Fruit fly (Drosophila melanogaster) whole organism, embryonic: ENCODE measurements around the gene cac.

Source experiments
- ATbp ChIP-seq: fragments of 200-800 bp; sonication (Bioruptor generic); optimal IDR thresholded peaks from 2 replicates; lab custom pipeline; 2017; ENCODE audit warnings: missing biosample characterization, mild to moderate bottlenecking, missing genetic modification characterization, missing genetic modification reagents
- Antp ChIP-seq: fragments of 200-800 bp; sonication (Bioruptor generic); optimal IDR thresholded peaks from 3 replicates; lab custom pipeline; 2016; ENCODE audit warnings: missing biosample characterization, missing genetic modification characterization
- Bgb ChIP-seq: fragments of 200-800 bp; sonication (Bioruptor generic); IDR thresholded peaks from 2 replicates; pipeline ENCODE4 v1.3.6; 2022; ENCODE audit warnings: missing biosample characterization, missing genetic modification characterization; ENCODE audit not compliant: partially characterized antibody
- CG10267 ChIP-seq: fragments of 200-800 bp; sonication (Bioruptor generic); optimal IDR thresholded peaks from 2 replicates; lab custom pipeline; 2018; ENCODE audit warnings: missing biosample characterization, mild to moderate bottlenecking, missing genetic modification characterization, moderate library complexity
- CG10543 ChIP-seq: fragments of 200-800 bp; sonication (Bioruptor generic); optimal IDR thresholded peaks from 3 replicates; lab custom pipeline; 2017; ENCODE audit warnings: missing biosample characterization, mild to moderate bottlenecking, missing genetic modification characterization, moderate library complexity
- CG1233 ChIP-seq: fragments of 200-800 bp; sonication (Bioruptor generic); optimal IDR thresholded peaks from 4 replicates; lab custom pipeline; 2018; ENCODE audit warnings: missing biosample characterization, mild to moderate bottlenecking, missing genetic modification characterization
- CG12391 ChIP-seq: fragments of 200-800 bp; sonication (Bioruptor generic); optimal IDR thresholded peaks from 3 replicates; lab custom pipeline; 2018; ENCODE audit warnings: missing biosample characterization, mild to moderate bottlenecking, missing genetic modification characterization, moderate library complexity
- CG14050 ChIP-seq: fragments of 200-800 bp; sonication (Bioruptor generic); IDR thresholded peaks from 3 replicates; pipeline ENCODE4 v1.3.6; 2022; ENCODE audit warnings: missing biosample characterization, missing genetic modification characterization
- CG17186 ChIP-seq: fragments of 200-800 bp; sonication (Bioruptor generic); optimal IDR thresholded peaks from 3 replicates; lab custom pipeline; 2017; ENCODE audit warnings: missing biosample characterization, missing genetic modification reagents, missing genetic modification characterization
- CG17612 ChIP-seq: fragments of 200-800 bp; sonication (Bioruptor generic); IDR thresholded peaks from 2 replicates; pipeline ENCODE4 v1.3.6; 2022; ENCODE audit warnings: missing biosample characterization, missing genetic modification characterization
- CG31388 ChIP-seq: fragments of 200-800 bp; sonication (Bioruptor generic); optimal IDR thresholded peaks from 2 replicates; lab custom pipeline; 2016; ENCODE audit warnings: missing biosample characterization, missing genetic modification characterization
- CG31441 ChIP-seq: fragments of 200-800 bp; sonication (Bioruptor generic); IDR thresholded peaks from 2 replicates; pipeline ENCODE4 v1.3.6; 2022; ENCODE audit warnings: missing biosample characterization, missing genetic modification characterization
- CG3281 ChIP-seq: fragments of 200-800 bp; sonication (Bioruptor generic); optimal IDR thresholded peaks from 3 replicates; lab custom pipeline; 2017; ENCODE audit warnings: missing biosample characterization, mild to moderate bottlenecking, missing genetic modification characterization
- CG34376 ChIP-seq: fragments of 200-800 bp; sonication (Bioruptor generic); optimal IDR thresholded peaks from 2 replicates; lab custom pipeline; 2018; ENCODE audit warnings: missing biosample characterization, mild to moderate bottlenecking, missing genetic modification characterization
- CG3726 ChIP-seq: fragments of 200-800 bp; sonication (Bioruptor generic); IDR thresholded peaks from 3 replicates; pipeline ENCODE4, ENCODE4 v1.3.6; 2022; ENCODE audit warnings: missing biosample characterization, missing genetic modification characterization
- CG5245 ChIP-seq: fragments of 200-800 bp; sonication (Bioruptor generic); optimal IDR thresholded peaks from 3 replicates; lab custom pipeline; 2016; ENCODE audit warnings: missing biosample characterization, missing genetic modification characterization
- CG6175 ChIP-seq: fragments of 200-800 bp; sonication (Bioruptor generic); IDR thresholded peaks from 3 replicates; pipeline ENCODE4 v1.3.6; 2022; ENCODE audit warnings: missing biosample characterization, missing genetic modification characterization
- CG6689 ChIP-seq: fragments of 200-800 bp; sonication (Bioruptor generic); IDR thresholded peaks from 2 replicates; pipeline ENCODE4 v1.3.6; 2022; ENCODE audit warnings: missing biosample characterization, missing genetic modification characterization
- CG6791 ChIP-seq: fragments of 200-800 bp; sonication (Bioruptor generic); IDR thresholded peaks from 3 replicates; pipeline ENCODE4 v1.3.6; 2022; ENCODE audit warnings: missing biosample characterization, missing genetic modification characterization; ENCODE audit not compliant: partially characterized antibody
- CG7357 ChIP-seq: fragments of 200-800 bp; sonication (Bioruptor generic); IDR thresholded peaks from 3 replicates; pipeline ENCODE4 v1.3.6; 2022; ENCODE audit warnings: missing biosample characterization, missing genetic modification characterization
- CG7839 ChIP-seq: fragments of 200-800 bp; sonication (Bioruptor generic); optimal IDR thresholded peaks from 3 replicates; lab custom pipeline; 2018; ENCODE audit warnings: missing biosample characterization, mild to moderate bottlenecking, missing genetic modification characterization, moderate library complexity
- CG7963 ChIP-seq: fragments of 200-800 bp; sonication (Bioruptor generic); IDR thresholded peaks from 3 replicates; pipeline ENCODE4 v1.3.6; 2022; ENCODE audit warnings: missing biosample characterization, missing genetic modification characterization; ENCODE audit not compliant: partially characterized antibody
- Camta ChIP-seq: fragments of 200-800 bp; sonication (Bioruptor generic); optimal IDR thresholded peaks from 2 replicates; lab custom pipeline; 2016; ENCODE audit warnings: missing biosample characterization, missing genetic modification characterization
- Ets65A ChIP-seq: fragments of 200-800 bp; sonication (Bioruptor generic); peaks from one replicate; lab custom pipeline; 2016; ENCODE audit warnings: missing biosample characterization, missing genetic modification characterization
- Gsc ChIP-seq: fragments of 200-800 bp; sonication (Bioruptor generic); IDR thresholded peaks from 2 replicates; pipeline ENCODE4 v1.3.6; 2022; ENCODE audit warnings: missing biosample characterization, missing genetic modification characterization
- Mad ChIP-seq: fragments of 200-800 bp; sonication (Bioruptor generic); optimal IDR thresholded peaks from 2 replicates; lab custom pipeline; 2016; ENCODE audit warnings: missing biosample characterization, missing genetic modification characterization
- Med ChIP-seq: fragments of 200-800 bp; sonication (Bioruptor generic); peaks from one replicate; lab custom pipeline; 2016; ENCODE audit warnings: missing biosample characterization, missing genetic modification characterization, mild to moderate bottlenecking, inconsistent platforms, moderate library complexity
- Meics ChIP-seq: fragments of 200-800 bp; sonication (Bioruptor generic); optimal IDR thresholded peaks from 2 replicates; lab custom pipeline; 2017; ENCODE audit warnings: missing biosample characterization, mild to moderate bottlenecking, missing genetic modification characterization
- Mes4 ChIP-seq: fragments of 200-800 bp; sonication (Bioruptor generic); optimal IDR thresholded peaks from 2 replicates; lab custom pipeline; 2016; ENCODE audit warnings: missing biosample characterization, missing genetic modification characterization
- NFAT ChIP-seq: fragments of 200-800 bp; sonication (Bioruptor generic); IDR thresholded peaks from 2 replicates; pipeline ENCODE4 v1.3.6; 2022; ENCODE audit warnings: missing biosample characterization, missing genetic modification characterization
- YL-1 ChIP-seq: fragments of 200-800 bp; sonication (Bioruptor generic); optimal IDR thresholded peaks from 3 replicates; lab custom pipeline; 2017; ENCODE audit warnings: missing biosample characterization, mild to moderate bottlenecking, missing genetic modification characterization
- ash1 ChIP-seq: fragments of 200-800 bp; sonication (Bioruptor generic); optimal IDR thresholded peaks from 2 replicates; lab custom pipeline; 2018; ENCODE audit warnings: missing biosample characterization, mild to moderate bottlenecking, missing genetic modification characterization
- cato ChIP-seq: fragments of 200-800 bp; sonication (Bioruptor generic); optimal IDR thresholded peaks from 2 replicates; lab custom pipeline; 2016; ENCODE audit warnings: missing biosample characterization, missing genetic modification characterization, borderline replicate concordance
- cg ChIP-seq: fragments of 200-800 bp; sonication (Bioruptor generic); optimal IDR thresholded peaks from 3 replicates; lab custom pipeline; 2019; ENCODE audit warnings: missing biosample characterization, mild to moderate bottlenecking, missing genetic modification characterization, moderate library complexity
- en ChIP-seq: fragments of 200-800 bp; sonication (Bioruptor generic); optimal IDR thresholded peaks from 2 replicates; lab custom pipeline; 2016; ENCODE audit warnings: missing biosample characterization, missing genetic modification characterization
- fd96Cb ChIP-seq: fragments of 200-800 bp; sonication (Bioruptor generic); optimal IDR thresholded peaks from 2 replicates; lab custom pipeline; 2018; ENCODE audit warnings: missing biosample characterization, mild to moderate bottlenecking, missing genetic modification characterization, moderate library complexity
- fu2 ChIP-seq: fragments of 200-800 bp; sonication (Bioruptor generic); optimal IDR thresholded peaks from 2 replicates; lab custom pipeline; 2016; ENCODE audit warnings: missing biosample characterization, missing genetic modification characterization
- gcm ChIP-seq: fragments of 200-800 bp; sonication (Bioruptor generic); optimal IDR thresholded peaks from 2 replicates; lab custom pipeline; 2019; ENCODE audit warnings: missing biosample characterization, mild to moderate bottlenecking, missing genetic modification characterization, moderate library complexity
- gsb-n ChIP-seq: fragments of 200-800 bp; sonication (Bioruptor generic); optimal IDR thresholded peaks from 3 replicates; lab custom pipeline; 2018; ENCODE audit warnings: missing biosample characterization, mild to moderate bottlenecking, missing genetic modification characterization
- inv ChIP-seq: fragments of 200-800 bp; sonication (Bioruptor generic); IDR thresholded peaks from 2 replicates; pipeline ENCODE4 v1.3.6; 2022; ENCODE audit warnings: missing biosample characterization, missing genetic modification characterization; ENCODE audit not compliant: partially characterized antibody
- nom ChIP-seq: fragments of 200-800 bp; sonication (Bioruptor generic); optimal IDR thresholded peaks from 2 replicates; lab custom pipeline; 2017; ENCODE audit warnings: missing biosample characterization, missing genetic modification characterization, mild to moderate bottlenecking, moderate library complexity, missing genetic modification reagents
- pros ChIP-seq: fragments of 200-800 bp; sonication (Bioruptor generic); optimal IDR thresholded peaks from 3 replicates; lab custom pipeline; 2019; ENCODE audit warnings: missing biosample characterization, mild to moderate bottlenecking, missing genetic modification characterization, moderate library complexity
- sens ChIP-seq: fragments of 200-800 bp; sonication (Bioruptor generic); peaks from one replicate; lab custom pipeline; 2016; ENCODE audit warnings: missing biosample characterization, missing genetic modification characterization
- so ChIP-seq: fragments of 200-800 bp; sonication (Bioruptor generic); IDR thresholded peaks from 3 replicates; pipeline ENCODE4 v1.3.6; 2022; ENCODE audit warnings: missing biosample characterization, missing genetic modification characterization
- sqz ChIP-seq: fragments of 200-800 bp; sonication (Bioruptor generic); optimal IDR thresholded peaks from 3 replicates; lab custom pipeline; 2018; ENCODE audit warnings: missing biosample characterization, mild to moderate bottlenecking, missing genetic modification characterization
- tgo ChIP-seq: fragments of 200-800 bp; sonication (Bioruptor generic); IDR thresholded peaks from 3 replicates; pipeline ENCODE4 v1.3.6; 2022; ENCODE audit warnings: missing biosample characterization, missing genetic modification characterization
- ttk ChIP-seq: fragments of 200-800 bp; sonication (Bioruptor generic); IDR thresholded peaks from 2 replicates; pipeline ENCODE4 v2.1.2; 2022; ENCODE audit warnings: missing biosample characterization, missing genetic modification characterization
- zf30C ChIP-seq: fragments of 200-800 bp; sonication (Bioruptor generic); optimal IDR thresholded peaks from 3 replicates; lab custom pipeline; 2018; ENCODE audit warnings: missing biosample characterization, mild to moderate bottlenecking, missing genetic modification characterization

cac gene

DNA sequence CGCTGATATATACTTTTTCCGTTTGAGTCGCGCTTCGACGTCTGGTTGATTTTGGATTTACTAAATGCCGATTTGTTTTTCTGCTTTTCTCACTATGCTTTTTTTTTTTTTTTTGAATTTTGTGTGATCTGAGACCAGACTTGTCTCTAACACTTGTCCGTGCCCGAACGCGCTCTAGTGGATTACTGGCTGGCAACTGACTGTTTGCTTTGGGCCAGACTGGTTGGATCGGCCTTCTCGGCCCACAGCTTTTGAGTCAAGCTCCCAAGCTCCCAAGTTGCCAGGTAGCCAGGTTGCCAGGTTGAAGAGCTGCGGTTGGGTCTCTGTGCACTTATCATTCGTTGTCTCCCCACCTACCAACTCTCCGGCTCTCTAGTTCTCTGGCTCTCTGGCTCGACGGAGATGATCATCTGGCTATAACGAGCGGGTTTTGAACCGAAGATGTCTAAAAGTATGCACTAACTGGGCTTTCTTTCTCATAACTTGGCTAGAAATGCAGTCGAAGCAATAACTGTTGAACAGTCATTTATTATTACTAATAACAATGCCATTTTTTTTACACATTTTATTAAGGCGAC lies 67.7 kb downstream of the cac start, which contains the start of gene pot (continued):
- TF ChIP-seq Med (peak; percentile 55), NFAT (GFP tag; lab: Robert Waterston, UW) (no peak), Camta (GFP tag; lab: Kevin White, UChicago) (no peak), CG10543 (peak; percentile 8), Mes4 (GFP tag; lab: Kevin White, UChicago) (no peak), nom (GFP tag; lab: Kevin White, UChicago) (peak; percentile 7), sqz (GFP tag; lab: Kevin White, UChicago) (peak; percentile 26), CG14050 (GFP tag; lab: Robert Waterston, UW) (no peak), Bgb (GFP tag; lab: Robert Waterston, UW) (0 out of 2 replicates have a peak, but pooled peaks have one; percentile 14)

DNA sequence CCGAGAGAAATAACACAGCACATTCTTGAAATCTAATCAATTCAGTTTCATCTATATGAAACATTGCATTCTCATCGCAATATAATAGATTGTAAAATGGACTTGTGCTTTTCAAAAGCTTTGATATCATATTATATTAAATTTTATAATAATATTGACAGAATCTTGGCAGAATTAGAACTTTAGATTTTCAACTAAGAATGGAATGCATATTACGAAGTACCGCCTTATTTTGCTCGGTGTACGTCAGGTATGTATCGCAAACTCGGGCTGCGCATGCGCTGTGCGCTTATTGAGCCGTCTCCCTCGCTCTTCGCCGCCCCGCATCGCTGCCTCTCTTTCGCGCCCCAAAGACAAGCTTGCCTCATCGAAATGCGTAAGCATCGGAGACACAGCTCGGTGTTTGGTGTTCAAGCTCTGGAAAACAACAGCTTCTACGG lies 69.7 kb downstream of the cac start:
- no peak for TF ChIP-seq cg
- peak; percentile 89 for TF ChIP-seq CG1233 (GFP tag; lab: Kevin White, UChicago)
- TF ChIP-seq YL-1 (GFP tag; lab: Kevin White, UChicago) = peak; percentile 77
- peak; percentile 91 for TF ChIP-seq fd96Cb (tag; lab: Kevin White, UChicago)
- TF ChIP-seq inv (GFP tag; lab: Robert Waterston, UW) = no peak
- TF ChIP-seq CG7839 (tag; lab: Kevin White, UChicago) = peak; percentile 95
- peak; percentile 33 for TF ChIP-seq Ets65A
- TF ChIP-seq so (GFP tag; lab: Robert Waterston, UW) = peak; percentile 90
- TF ChIP-seq CG6791 (GFP tag; lab: Robert Waterston, UW) = no peak
- peak; percentile 29 for TF ChIP-seq cato (GFP tag; lab: Kevin White, UChicago)
- TF ChIP-seq Gsc = peak; percentile 61
- peak; percentile 89 for TF ChIP-seq zf30C (GFP tag; lab: Kevin White, UChicago)
- TF ChIP-seq ash1 (GFP tag; lab: Kevin White, UChicago) = no peak
- no peak for TF ChIP-seq en (GFP tag; lab: Kevin White, UChicago)
- peak; percentile 85 for TF ChIP-seq gsb-n (tag; lab: Kevin White, UChicago)
- peak; percentile 90 for TF ChIP-seq tgo (GFP tag; lab: Robert Waterston, UW)
- TF ChIP-seq Mad (GFP tag; lab: Kevin White, UChicago) = peak; percentile 25
- TF ChIP-seq Antp (GFP tag; lab: Kevin White, UChicago) = no peak
- TF ChIP-seq ttk (GFP tag; lab: Robert Waterston, UW) = peak; percentile 84
- peak; percentile 95 for TF ChIP-seq CG6689 (GFP tag; lab: Robert Waterston, UW)
- TF ChIP-seq CG3726 (GFP tag; lab: Robert Waterston, UW) = peak; percentile 81; the same call in 2 of the 3 replicates
- peak; percentile 90 for TF ChIP-seq Meics
- peak; percentile 6 for TF ChIP-seq CG31388 (GFP tag; lab: Kevin White, UChicago)
- TF ChIP-seq sens (GFP tag; lab: Kevin White, UChicago) = peak; percentile 85
- peak; percentile 87 for TF ChIP-seq CG3281
- peak; percentile 87 for TF ChIP-seq CG10267 (tag; lab: Kevin White, UChicago)
- peak; percentile 95 for TF ChIP-seq CG31441 (GFP tag; lab: Robert Waterston, UW)
- peak; percentile 81 for TF ChIP-seq CG34376 (GFP tag; lab: Kevin White, UChicago)
- no peak for TF ChIP-seq CG7963 (GFP tag; lab: Robert Waterston, UW)
- TF ChIP-seq CG17612 (GFP tag; lab: Robert Waterston, UW) = peak; percentile 44; the same call in 1 of the 2 replicates
- TF ChIP-seq ATbp (GFP tag; lab: Kevin White, UChicago) = peak; percentile 89
- peak; percentile 53 for TF ChIP-seq pros
- peak; percentile 87 for TF ChIP-seq CG7357 (GFP tag; lab: Robert Waterston, UW)
- TF ChIP-seq CG12391 (tag; lab: Kevin White, UChicago) = peak; percentile 92
- TF ChIP-seq CG5245 (GFP tag; lab: Kevin White, UChicago) = peak; percentile 11
- peak; percentile 92 for TF ChIP-seq CG6175
- TF ChIP-seq fu2 (GFP tag; lab: Kevin White, UChicago) = no peak
- TF ChIP-seq gcm (GFP tag; lab: Kevin White, UChicago) = peak; percentile 92
- TF ChIP-seq CG17186 = peak; percentile 54
